Fruit fly (Drosophila melanogaster): ENCODE results near the gene CG4998.
A peak's percentile ranks its signal among the peaks of the same experiment; 100 is the strongest.

Gene CG4998

DNA sequence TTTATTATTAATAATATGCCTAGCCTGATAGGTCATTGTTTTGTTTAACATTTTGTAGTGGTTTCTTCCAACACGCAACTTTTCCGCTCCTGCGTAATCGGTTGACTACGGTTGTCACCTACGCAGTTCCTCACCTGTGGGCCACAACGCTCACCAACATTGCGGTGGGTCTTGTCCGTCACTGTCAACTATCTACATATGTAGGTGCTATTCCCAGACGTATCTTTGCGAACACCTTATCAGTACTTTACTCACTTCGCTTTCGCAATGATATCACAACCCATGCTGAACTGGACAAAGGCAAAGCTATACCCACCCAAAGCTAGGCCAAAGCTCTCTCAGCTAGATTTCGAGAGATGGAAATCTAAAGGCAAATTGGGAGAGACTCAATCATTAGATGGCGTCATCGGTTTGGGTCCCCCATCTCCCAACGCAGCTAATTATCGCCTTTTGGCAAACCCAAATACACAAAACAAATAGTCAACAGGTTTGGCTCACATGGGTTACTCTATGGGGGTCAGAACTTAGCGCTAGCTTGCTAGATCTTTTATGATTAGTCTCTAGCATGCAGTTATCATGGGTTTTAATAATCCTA lies 17.5 kb downstream of the CG4998 start (continued):
- TF ChIP-seq Hey (tag; optimal IDR thresholded peaks at IDR 0.05): no peak
- TF ChIP-seq lola (GFP tag; optimal IDR thresholded peaks at IDR 0.05): no peak
- no peak for TF ChIP-seq Vsx1 (GFP tag; optimal IDR thresholded peaks at IDR 0.05)
- TF ChIP-seq CG8281 (tag; optimal IDR thresholded peaks at IDR 0.05): no peak
- no peak for TF ChIP-seq CG12219 (GFP tag; optimal IDR thresholded peaks at IDR 0.05)
- no peak for TF ChIP-seq Tbp (GFP tag; optimal IDR thresholded peaks at IDR 0.05)
- no peak for TF ChIP-seq Optix (GFP tag; IDR thresholded peaks at IDR 0.05)
- TF ChIP-seq CG18764 (GFP tag; optimal IDR thresholded peaks at IDR 0.05): no peak
- TF ChIP-seq CG11695 (GFP tag; IDR thresholded peaks at IDR 0.05): 0 out of 3 replicates have a peak, but pooled peaks have one; percentile 24
- TF ChIP-seq Xbp1 (GFP tag; optimal IDR thresholded peaks at IDR 0.05): no peak
- TF ChIP-seq CG1529 (GFP tag; optimal IDR thresholded peaks at IDR 0.05): no peak
- TF ChIP-seq chinmo (GFP tag; IDR thresholded peaks at IDR 0.05; ENCODE audit: partially characterized antibody): peak; percentile 83; the same call in 2 of the 4 replicates
- TF ChIP-seq nom (GFP tag; optimal IDR thresholded peaks at IDR 0.05): no peak
- TF ChIP-seq CG10462 (GFP tag; optimal IDR thresholded peaks at IDR 0.05): no peak
- peak; percentile 97 for TF ChIP-seq mirr (GFP tag; optimal IDR thresholded peaks at IDR 0.05)
- TF ChIP-seq Adf1 (GFP tag; IDR thresholded peaks at IDR 0.05): no peak
- no peak for TF ChIP-seq CG1602 (GFP tag; optimal IDR thresholded peaks at IDR 0.05)
- no peak for TF ChIP-seq CG8944 (GFP tag; optimal IDR thresholded peaks at IDR 0.05)
- no peak for TF ChIP-seq twi (tag; optimal IDR thresholded peaks at IDR 0.05)
- TF ChIP-seq Hr51 (GFP tag; optimal IDR thresholded peaks at IDR 0.05): no peak
- no peak for TF ChIP-seq D19B (GFP tag; optimal IDR thresholded peaks at IDR 0.05)
- TF ChIP-seq hb (GFP tag; IDR thresholded peaks at IDR 0.05; ENCODE audit: partially characterized antibody): no peak
- no peak for TF ChIP-seq stwl (tag; optimal IDR thresholded peaks at IDR 0.05)
- no peak for TF ChIP-seq CG7963 (GFP tag; IDR thresholded peaks at IDR 0.05; ENCODE audit: partially characterized antibody)
- TF ChIP-seq Hr3 (GFP tag; optimal IDR thresholded peaks at IDR 0.05): no peak
- 0 out of 3 replicates have a peak, but pooled peaks have one; percentile 25 for TF ChIP-seq z (GFP tag; IDR thresholded peaks at IDR 0.05)
- no peak for TF ChIP-seq kah (GFP tag; optimal IDR thresholded peaks at IDR 0.05)
- TF ChIP-seq Ravus (GFP tag; IDR thresholded peaks at IDR 0.05): no peak
- no peak for TF ChIP-seq CG16813 (GFP tag; IDR thresholded peaks at IDR 0.05; ENCODE audit: partially characterized antibody)
- TF ChIP-seq CG11504 (tag; optimal IDR thresholded peaks at IDR 0.05): no peak
- TF ChIP-seq scrt (GFP tag; optimal IDR thresholded peaks at IDR 0.05): peak; percentile 49
- TF ChIP-seq cwo (GFP tag; optimal IDR thresholded peaks at IDR 0.05): no peak
- TF ChIP-seq CG2678 (tag; optimal IDR thresholded peaks at IDR 0.05): no peak
- TF ChIP-seq CG10543 (GFP tag; optimal IDR thresholded peaks at IDR 0.05): peak; percentile 11
- TF ChIP-seq GATAe (GFP tag; conservative IDR thresholded peaks at IDR 0.05): 0 out of 2 replicates have a peak, but pooled peaks have one; percentile 15
- no peak for TF ChIP-seq tgo (GFP tag; IDR thresholded peaks at IDR 0.05)
- peak; percentile 46 for TF ChIP-seq B-H2 (GFP tag; optimal IDR thresholded peaks at IDR 0.05)
- no peak for TF ChIP-seq cad (GFP tag; optimal IDR thresholded peaks at IDR 0.05)
- peak in 1 of 2 experiments; percentile 53 for TF ChIP-seq Trl (optimal IDR thresholded peaks at IDR 0.05)
- no peak for TF ChIP-seq Trl (GFP tag; optimal IDR thresholded peaks at IDR 0.05)
- no peak for TF ChIP-seq CG17361 (GFP tag; IDR thresholded peaks at IDR 0.05)
- no peak for TF ChIP-seq amos (GFP tag; IDR thresholded peaks at IDR 0.05; ENCODE audit: partially characterized antibody)
- no peak for TF ChIP-seq Chrac-16 (GFP tag; optimal IDR thresholded peaks at IDR 0.05)
- TF ChIP-seq BtbVII (GFP tag; optimal IDR thresholded peaks at IDR 0.05): peak; percentile 45
- no peak for TF ChIP-seq CG6689 (GFP tag; IDR thresholded peaks at IDR 0.05)
- no peak for TF ChIP-seq Deaf1 (tag; optimal IDR thresholded peaks at IDR 0.05)
- no peak for TF ChIP-seq gcm (GFP tag; optimal IDR thresholded peaks at IDR 0.05)
- no peak for TF ChIP-seq CG3281 (GFP tag; optimal IDR thresholded peaks at IDR 0.05)
- TF ChIP-seq HLH54F (GFP tag; optimal IDR thresholded peaks at IDR 0.05): no peak
- no peak for TF ChIP-seq vfl (GFP tag; optimal IDR thresholded peaks at IDR 0.05)
